Worm (Caenorhabditis elegans): Measurements from ENCODE around the gene Y104H12D.2.

Gene Y104H12D.2

ce11 chrIV:1207980-1208379 lies 30.2 kb downstream of the Y104H12D.2 start, which contains the start of gene dsl-1:
Gene dsl-1 (minus strand): TSS chrIV:1208080.
- TF ChIP-seq pha-4 (tag; optimal IDR thresholded peaks at IDR 0.05) (no peak), sea-2 (GFP tag; optimal IDR thresholded peaks at IDR 0.05) (no peak), daf-12 (tag; optimal IDR thresholded peaks at IDR 0.05) (no peak), nhr-25 (tag; optimal IDR thresholded peaks at IDR 0.05) (no peak), pqm-1 (tag; optimal IDR thresholded peaks at IDR 0.05) (no peak), nhr-23 (tag; optimal IDR thresholded peaks at IDR 0.05) (no peak), ceh-16 (tag; optimal IDR thresholded peaks at IDR 0.05) (no peak), fos-1 (tag; optimal IDR thresholded peaks at IDR 0.05) (no peak), ZK546.5 (tag; optimal IDR thresholded peaks at IDR 0.05) (no peak), ceh-9 (tag; optimal IDR thresholded peaks at IDR 0.05) (no peak)

ce11 chrIV:1209320-1209719 lies 31.5 kb downstream of the Y104H12D.2 start:
- TF ChIP-seq snpc-4 (tag; optimal IDR thresholded peaks at IDR 0.05) = no peak
- no peak for TF ChIP-seq eor-1 (tag; optimal IDR thresholded peaks at IDR 0.05)
- no peak for TF ChIP-seq nhr-25 (tag; optimal IDR thresholded peaks at IDR 0.05)
- no peak for TF ChIP-seq daf-12 (tag; optimal IDR thresholded peaks at IDR 0.05)
- TF ChIP-seq lin-15B (tag; optimal IDR thresholded peaks at IDR 0.05) = no peak
- TF ChIP-seq nhr-23 (tag; optimal IDR thresholded peaks at IDR 0.05) = no peak
- no peak for TF ChIP-seq ztf-11 (tag; optimal IDR thresholded peaks at IDR 0.05)
- TF ChIP-seq nhr-77 (tag; optimal IDR thresholded peaks at IDR 0.05) = no peak
- TF ChIP-seq zag-1 (tag; optimal IDR thresholded peaks at IDR 0.05) = no peak
- TF ChIP-seq nhr-76 (tag; optimal IDR thresholded peaks at IDR 0.05) = no peak
- TF ChIP-seq mdl-1 (tag; optimal IDR thresholded peaks at IDR 0.05) = no peak
- no peak for TF ChIP-seq aly-2 (tag; optimal IDR thresholded peaks at IDR 0.05)
- no peak for TF ChIP-seq nfya-1 (tag; optimal IDR thresholded peaks at IDR 0.05; ENCODE audit: insufficient read depth)
- no peak for TF ChIP-seq egl-5 (tag; optimal IDR thresholded peaks at IDR 0.05)
- TF ChIP-seq fkh-10 (GFP tag; optimal IDR thresholded peaks at IDR 0.05) = no peak
- no peak for TF ChIP-seq elt-2 (tag; optimal IDR thresholded peaks at IDR 0.05)
- no peak for TF ChIP-seq ceh-28 (tag; optimal IDR thresholded peaks at IDR 0.05)
- TF ChIP-seq tbx-2 (tag; optimal IDR thresholded peaks at IDR 0.05) = no peak
- TF ChIP-seq ama-1 (optimal IDR thresholded peaks at IDR 0.05) = no peak
- no peak for TF ChIP-seq fos-1 (tag; optimal IDR thresholded peaks at IDR 0.05)

ce11 chrIV:1209813-1210212 lies 32.0 kb downstream of the Y104H12D.2 start:
- TF ChIP-seq elt-1 (tag; optimal IDR thresholded peaks at IDR 0.05) (no peak), ceh-16 (tag; optimal IDR thresholded peaks at IDR 0.05) (no peak), ceh-82 (tag; optimal IDR thresholded peaks at IDR 0.05) (no peak), aly-2 (tag; optimal IDR thresholded peaks at IDR 0.05) (no peak), ztf-4 (tag; optimal IDR thresholded peaks at IDR 0.05) (no peak), nhr-76 (tag; optimal IDR thresholded peaks at IDR 0.05) (no peak), ztf-11 (tag; optimal IDR thresholded peaks at IDR 0.05) (no peak)

- TF ChIP-seq lsy-12 (tag; optimal IDR thresholded peaks at IDR 0.05) = no peak
- no peak for TF ChIP-seq lin-15B (tag; optimal IDR thresholded peaks at IDR 0.05)
- no peak for TF ChIP-seq hmg-11 (tag; optimal IDR thresholded peaks at IDR 0.05)
- TF ChIP-seq snpc-4 (tag; optimal IDR thresholded peaks at IDR 0.05) = peak; percentile 48
- TF ChIP-seq R02D3.7 (tag; optimal IDR thresholded peaks at IDR 0.05) = no peak
- TF ChIP-seq nhr-12 (tag; optimal IDR thresholded peaks at IDR 0.05) = no peak
- peak; percentile 60 for TF ChIP-seq elt-2 (tag; optimal IDR thresholded peaks at IDR 0.05)
- TF ChIP-seq pqm-1 (tag; optimal IDR thresholded peaks at IDR 0.05) = peak; percentile 10
- no peak for TF ChIP-seq lin-39 (tag; optimal IDR thresholded peaks at IDR 0.05)
- TF ChIP-seq unc-39 (tag; optimal IDR thresholded peaks at IDR 0.05) = no peak
- TF ChIP-seq ceh-16 (tag; optimal IDR thresholded peaks at IDR 0.05) = no peak
These were observed 34.1 kb downstream of the Y104H12D.2 start for ce11 chrIV:1211902-1212301.

ce11 chrIV:1212357-1212756 lies 34.5 kb downstream of the Y104H12D.2 start:
- no peak for TF ChIP-seq snpc-4 (tag; optimal IDR thresholded peaks at IDR 0.05)
- no peak for TF ChIP-seq nhr-67 (tag; optimal IDR thresholded peaks at IDR 0.05)
- no peak for TF ChIP-seq ceh-28 (tag; optimal IDR thresholded peaks at IDR 0.05)
- TF ChIP-seq fkh-10 (GFP tag; optimal IDR thresholded peaks at IDR 0.05) = no peak
- no peak for TF ChIP-seq nhr-43 (tag; optimal IDR thresholded peaks at IDR 0.05; ENCODE audit: poor library complexity, severe bottlenecking)
- TF ChIP-seq elt-3 (tag; optimal IDR thresholded peaks at IDR 0.05) = no peak
- no peak for TF ChIP-seq jun-1 (tag; optimal IDR thresholded peaks at IDR 0.05)
- no peak for TF ChIP-seq pqm-1 (tag; optimal IDR thresholded peaks at IDR 0.05)
- no peak for TF ChIP-seq nhr-25 (tag; optimal IDR thresholded peaks at IDR 0.05)
- no peak for TF ChIP-seq unc-39 (tag; optimal IDR thresholded peaks at IDR 0.05)
- TF ChIP-seq fkh-2 (tag; optimal IDR thresholded peaks at IDR 0.05) = no peak
- no peak for TF ChIP-seq daf-12 (tag; optimal IDR thresholded peaks at IDR 0.05)
- TF ChIP-seq skn-1 (tag; optimal IDR thresholded peaks at IDR 0.05) = no peak

Measured in whole organism, L3 larva.